Fruit fly (Drosophila melanogaster) whole organism: Measurements from ENCODE around the gene Atx-1.

Experiments used
- CG8478 ChIP-seq: fragments of >200 bp; optimal IDR thresholded peaks from 2 replicates; lab custom pipeline; 2018; ENCODE audit warnings: inconsistent platforms
- Dll ChIP-seq: fragments of >200 bp; optimal IDR thresholded peaks from 2 replicates; lab custom pipeline; 2017
- EcR ChIP-seq, 2 experiments: fragments of >200 bp; optimal IDR thresholded peaks; 2 replicates each; lab custom pipeline; 2017; ENCODE audit warnings: missing biosample characterization in 2 of 2, missing genetic modification characterization in 2 of 2, missing genetic modification reagents in 2 of 2
- pan ChIP-seq: fragments of >200 bp; optimal IDR thresholded peaks from 2 replicates; lab custom pipeline; 2017
- psq ChIP-seq: fragments of >200 bp; optimal IDR thresholded peaks from 2 replicates; lab custom pipeline; 2017
- usp ChIP-seq: fragments of >200 bp; optimal IDR thresholded peaks from 2 replicates; lab custom pipeline; 2017; ENCODE audit warnings: missing biosample characterization, missing genetic modification characterization, mixed read lengths

Gene Atx-1

DNA sequence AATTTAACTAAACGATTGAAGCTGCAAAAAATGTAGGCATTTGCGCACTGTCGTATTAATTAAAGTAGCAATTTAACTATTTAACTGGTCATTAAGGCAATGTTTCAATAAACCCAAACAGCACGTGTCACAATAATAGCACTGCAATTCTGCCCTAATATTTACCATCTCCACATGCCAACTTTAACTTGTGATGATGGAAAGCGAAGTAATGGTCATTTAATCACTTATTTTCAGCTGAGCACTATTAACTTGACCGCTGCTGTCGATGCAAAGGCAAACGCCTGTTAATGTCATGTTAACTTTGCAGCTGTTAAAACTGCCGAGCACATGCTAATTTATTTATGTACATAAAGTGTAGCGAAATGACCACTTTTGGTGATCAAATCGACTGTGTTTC, 28.8 kb upstream of the Atx-1 start:
- TF ChIP-seq EcR (GFP tag; optimal IDR thresholded peaks at IDR 0.05; lab: Kevin White, UChicago) = no peak
- TF ChIP-seq Dll (lab: Kevin White, UChicago) = no peak
- TF ChIP-seq usp (GFP tag; lab: Kevin White, UChicago) = no peak
- TF ChIP-seq CG8478 (lab: Kevin White, UChicago) = no peak
- TF ChIP-seq psq = no peak
- TF ChIP-seq pan = no peak

DNA sequence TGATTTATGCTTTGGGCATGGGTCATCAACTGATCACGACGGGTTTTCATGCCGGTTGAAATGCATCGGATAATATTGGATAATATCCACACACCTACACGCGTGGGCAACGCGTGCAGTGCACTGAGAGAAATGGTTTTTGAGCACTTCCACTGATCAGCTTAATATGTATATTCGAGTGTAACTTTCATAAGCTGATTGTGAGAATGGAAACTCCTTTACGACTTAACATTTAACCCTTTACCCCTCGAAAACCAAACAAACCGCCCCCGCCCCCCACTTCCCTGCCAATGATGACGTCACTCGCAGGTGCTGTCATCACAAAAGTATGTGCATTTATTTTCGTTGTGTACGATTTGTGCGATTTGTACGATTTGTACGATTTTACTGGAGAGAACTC, 28.2 kb upstream of the Atx-1 start:
- TF ChIP-seq usp (GFP tag; lab: Kevin White, UChicago) (no peak), EcR (GFP tag; optimal IDR thresholded peaks at IDR 0.05; lab: Kevin White, UChicago) (no peak), CG8478 (lab: Kevin White, UChicago) (no peak), psq (no peak), Dll (lab: Kevin White, UChicago) (no peak), pan (no peak)

DNA sequence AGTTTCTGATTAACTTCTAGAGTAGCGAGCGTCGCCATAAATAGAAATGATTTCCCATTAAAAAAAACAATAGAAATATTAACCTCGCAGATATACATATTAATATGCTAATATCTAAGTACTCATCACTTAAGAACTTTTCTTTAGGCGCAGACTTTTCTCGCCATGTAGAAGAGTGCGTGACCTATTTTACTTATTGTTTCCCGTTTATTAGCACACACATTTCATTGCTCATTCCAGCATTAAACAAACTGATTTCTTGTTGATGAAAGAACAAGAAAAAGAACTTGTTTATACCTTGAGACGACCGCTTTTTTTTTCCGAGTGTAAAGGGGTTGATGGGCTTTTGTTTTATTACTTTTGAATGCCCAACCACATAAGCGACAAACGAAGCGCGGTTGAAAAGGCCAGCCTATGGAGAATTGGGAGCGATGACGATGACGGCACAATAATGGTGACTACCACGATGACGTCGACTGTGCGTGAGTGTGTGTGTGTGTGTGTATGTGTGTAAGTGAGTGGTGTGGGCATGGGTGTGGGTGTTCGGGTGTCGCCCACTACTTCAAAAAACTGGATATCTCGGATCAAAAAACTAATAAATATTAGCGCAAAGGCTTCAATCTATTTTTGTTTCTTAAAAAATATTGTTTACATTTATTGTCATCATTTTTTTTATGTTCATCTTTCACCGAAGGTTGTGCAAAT, 26.9 kb upstream of the Atx-1 start:
- TF ChIP-seq psq (no peak), EcR (GFP tag; optimal IDR thresholded peaks at IDR 0.05; lab: Kevin White, UChicago) (no peak), pan (no peak), Dll (lab: Kevin White, UChicago) (no peak), usp (GFP tag; lab: Kevin White, UChicago) (no peak), CG8478 (lab: Kevin White, UChicago) (no peak)

DNA sequence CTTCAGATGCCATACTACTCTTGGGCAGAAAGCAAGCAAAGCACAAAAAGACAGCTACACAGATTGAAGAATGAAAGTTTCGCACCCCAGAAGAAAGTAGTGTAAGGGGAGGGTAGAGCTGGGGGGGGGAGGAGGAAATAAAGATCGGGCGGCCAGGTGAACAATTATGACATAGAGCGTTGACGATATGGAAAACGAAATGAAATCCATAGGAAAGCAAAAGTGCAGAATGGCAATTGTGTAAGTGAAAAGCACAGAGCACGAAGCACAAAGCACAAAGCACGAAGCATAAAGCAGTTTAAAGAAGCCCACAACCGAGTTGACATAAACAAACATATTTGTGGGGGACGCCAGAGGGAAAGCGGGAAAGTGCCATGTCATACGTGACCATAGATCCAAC, 26.0 kb upstream of the Atx-1 start:
- TF ChIP-seq usp (GFP tag; lab: Kevin White, UChicago) = no peak

DNA sequence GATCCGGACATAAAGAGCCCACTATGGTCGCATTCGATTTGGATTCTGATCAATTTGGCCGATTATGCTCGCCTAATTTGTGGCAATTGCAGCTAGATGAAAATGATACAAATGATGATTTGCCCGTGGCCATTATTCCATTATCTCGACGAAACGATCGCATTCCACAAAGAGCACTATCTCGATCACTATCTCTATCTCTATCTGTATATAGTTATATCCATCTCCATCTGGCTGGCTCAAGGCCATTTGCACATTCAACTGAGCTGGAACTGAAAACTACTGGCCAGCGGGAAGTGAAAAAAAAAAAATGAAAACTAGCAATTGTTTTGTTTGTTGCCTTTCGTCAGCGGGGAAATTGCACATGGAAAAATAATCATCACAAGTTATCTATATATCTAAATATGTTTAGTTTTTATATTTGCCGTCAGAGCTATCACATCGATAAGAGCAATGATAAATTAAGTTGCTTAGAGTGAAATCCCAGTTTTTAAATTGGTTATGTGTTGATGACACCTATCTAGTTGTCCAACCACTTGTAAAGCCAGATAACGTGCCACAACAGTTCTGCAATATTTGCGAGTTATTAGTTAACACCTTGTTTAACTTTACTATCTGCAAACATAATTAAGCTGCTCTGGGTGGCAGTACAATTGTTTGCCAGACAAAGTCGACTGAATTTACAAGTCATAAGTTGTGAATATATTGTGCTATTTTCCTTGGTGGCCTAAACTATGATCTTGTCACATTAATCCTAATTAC, 23.6 kb upstream of the Atx-1 start:
- TF ChIP-seq usp (GFP tag; lab: Kevin White, UChicago) = no peak
- no peak for TF ChIP-seq pan
- no peak for TF ChIP-seq EcR (GFP tag; optimal IDR thresholded peaks at IDR 0.05; lab: Kevin White, UChicago)
- TF ChIP-seq CG8478 (lab: Kevin White, UChicago) = no peak
- TF ChIP-seq psq = no peak
- TF ChIP-seq Dll (lab: Kevin White, UChicago) = no peak

DNA sequence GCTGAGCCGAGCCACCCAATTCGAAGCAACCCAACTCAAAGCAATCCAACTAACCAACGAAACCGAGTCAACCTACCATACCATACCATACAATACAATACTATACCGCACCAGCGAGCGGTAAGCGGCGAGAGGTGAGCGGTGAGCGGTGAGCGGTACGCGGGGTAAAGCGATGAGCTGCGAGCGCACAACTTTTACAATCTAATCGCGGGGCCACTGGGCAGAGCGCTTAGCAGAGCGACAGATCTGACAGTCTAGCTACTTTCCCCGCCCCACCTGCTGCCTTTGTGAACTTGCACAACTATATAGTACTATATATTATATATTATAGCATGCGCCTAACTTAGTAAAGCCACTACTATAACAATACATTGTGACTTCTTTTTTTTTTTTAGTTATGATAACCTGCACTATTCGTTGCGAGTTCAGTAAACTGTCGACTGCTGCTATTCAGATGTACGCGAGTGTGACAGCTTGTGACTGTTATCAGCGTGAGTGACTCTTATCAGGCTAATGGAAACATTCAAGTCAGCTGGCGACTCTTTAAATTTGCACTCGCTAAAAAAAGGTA, 22.2 kb upstream of the Atx-1 start:
- TF ChIP-seq pan (no peak), Dll (lab: Kevin White, UChicago) (no peak), usp (GFP tag; lab: Kevin White, UChicago) (no peak), CG8478 (lab: Kevin White, UChicago) (no peak), psq (no peak), EcR (GFP tag; optimal IDR thresholded peaks at IDR 0.05; lab: Kevin White, UChicago) (no peak)

DNA sequence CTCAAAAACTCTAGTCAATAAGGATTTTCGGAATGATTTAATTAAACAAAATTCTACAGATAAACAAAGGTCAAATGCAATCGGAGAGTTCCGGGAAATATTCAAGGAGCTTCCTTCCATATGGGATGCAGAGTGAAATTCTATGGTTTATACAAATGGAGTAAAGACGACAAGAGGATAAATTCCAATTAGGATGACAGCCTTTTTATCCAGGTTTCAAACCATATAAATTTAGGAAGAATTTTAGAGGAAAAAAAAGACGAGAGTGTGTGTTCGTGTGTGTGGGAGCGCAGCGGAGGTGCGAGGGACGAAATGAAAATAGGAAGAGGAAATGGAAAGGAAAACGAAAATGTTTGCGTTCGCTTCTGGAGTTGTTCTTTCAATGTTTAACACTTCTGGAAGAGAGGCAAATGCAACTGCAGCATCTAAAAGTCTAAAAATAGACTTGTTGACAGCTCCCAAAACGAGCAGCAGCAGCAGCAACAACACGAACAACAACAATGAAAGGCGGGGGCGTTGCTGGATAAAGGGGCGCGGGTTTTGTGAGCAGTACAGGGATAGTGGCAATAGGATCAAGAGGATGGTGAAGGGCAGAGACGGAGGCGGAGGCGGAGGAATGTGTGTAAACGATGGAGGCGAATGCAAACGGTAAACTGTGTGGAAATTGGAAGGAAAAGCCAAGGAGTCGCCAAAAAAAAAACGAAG, 20.5 kb upstream of the Atx-1 start:
- TF ChIP-seq EcR (GFP tag; optimal IDR thresholded peaks at IDR 0.05; lab: Kevin White, UChicago) = no peak
- TF ChIP-seq psq = no peak
- no peak for TF ChIP-seq pan
- no peak for TF ChIP-seq Dll (lab: Kevin White, UChicago)
- TF ChIP-seq CG8478 (lab: Kevin White, UChicago) = no peak
- no peak for TF ChIP-seq usp (GFP tag; lab: Kevin White, UChicago)

DNA sequence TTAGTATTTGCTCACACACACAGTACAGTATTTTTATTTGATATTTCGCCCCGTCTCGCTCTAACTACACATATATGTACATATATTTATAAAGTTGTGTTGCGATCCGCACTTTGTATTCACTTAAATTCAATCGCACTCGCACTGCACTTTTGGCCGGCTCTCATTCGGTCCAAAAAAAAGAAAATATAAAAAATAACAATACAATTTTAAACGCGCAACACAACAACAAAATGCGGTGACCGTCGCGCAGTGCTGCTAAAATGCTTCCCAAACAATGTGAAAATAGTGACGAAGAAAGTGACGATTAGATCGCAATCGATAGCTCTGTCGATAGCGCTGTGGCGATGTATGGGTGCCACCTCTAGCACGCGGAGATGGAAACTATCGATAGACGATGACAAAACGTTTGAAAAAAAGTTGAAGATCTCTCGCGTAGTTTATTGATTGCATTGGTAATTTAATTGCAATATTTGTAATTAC, 19.7 kb upstream of the Atx-1 start, which contains the start of the genes C3G and pod1:
Gene C3G (minus strand): TSS at position 282 of the 483 bp plus-strand sequence.
Gene pod1 (plus strand): TSS at position 373 of the 483 bp plus-strand sequence.
- no peak for TF ChIP-seq Dll (lab: Kevin White, UChicago)
- no peak for TF ChIP-seq pan
- TF ChIP-seq psq = no peak
- no peak for TF ChIP-seq CG8478 (lab: Kevin White, UChicago)
- no peak for TF ChIP-seq usp (GFP tag; lab: Kevin White, UChicago)
- TF ChIP-seq EcR (GFP tag; optimal IDR thresholded peaks at IDR 0.05; lab: Kevin White, UChicago) = no peak

DNA sequence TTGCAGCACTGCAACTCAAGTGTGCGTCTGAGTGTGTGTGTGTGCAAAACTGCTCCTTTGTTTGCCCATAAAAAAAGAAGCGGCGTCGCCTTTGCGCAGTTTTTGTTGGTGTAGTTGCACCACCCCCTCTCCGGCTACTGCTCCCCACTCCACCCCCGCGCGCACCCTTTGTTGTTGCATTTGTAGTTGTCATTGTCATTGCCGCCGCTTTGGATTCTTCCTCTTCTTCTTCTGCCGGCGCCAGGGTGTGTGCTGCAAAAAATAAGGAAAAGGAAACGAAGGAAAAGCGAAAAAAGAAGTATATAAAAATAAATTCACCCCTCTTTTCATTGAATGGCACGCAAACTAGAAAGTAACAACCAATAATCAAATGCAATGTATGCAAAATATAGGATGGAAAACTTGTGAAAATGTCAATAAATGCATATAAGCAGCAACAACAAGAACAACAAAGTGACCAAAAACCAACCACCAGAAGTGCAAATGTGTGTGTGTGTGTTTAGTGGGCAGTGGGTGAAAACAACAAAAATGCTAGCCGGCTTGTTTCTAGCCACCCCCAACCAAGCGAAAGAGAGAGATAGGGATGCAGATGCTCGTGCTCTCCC, 19.0 kb upstream of the Atx-1 start:
- TF ChIP-seq CG8478 (lab: Kevin White, UChicago) (no peak), Dll (lab: Kevin White, UChicago) (no peak), EcR (GFP tag; optimal IDR thresholded peaks at IDR 0.05; lab: Kevin White, UChicago) (no peak), usp (GFP tag; lab: Kevin White, UChicago) (no peak), pan (no peak), psq (no peak)

DNA sequence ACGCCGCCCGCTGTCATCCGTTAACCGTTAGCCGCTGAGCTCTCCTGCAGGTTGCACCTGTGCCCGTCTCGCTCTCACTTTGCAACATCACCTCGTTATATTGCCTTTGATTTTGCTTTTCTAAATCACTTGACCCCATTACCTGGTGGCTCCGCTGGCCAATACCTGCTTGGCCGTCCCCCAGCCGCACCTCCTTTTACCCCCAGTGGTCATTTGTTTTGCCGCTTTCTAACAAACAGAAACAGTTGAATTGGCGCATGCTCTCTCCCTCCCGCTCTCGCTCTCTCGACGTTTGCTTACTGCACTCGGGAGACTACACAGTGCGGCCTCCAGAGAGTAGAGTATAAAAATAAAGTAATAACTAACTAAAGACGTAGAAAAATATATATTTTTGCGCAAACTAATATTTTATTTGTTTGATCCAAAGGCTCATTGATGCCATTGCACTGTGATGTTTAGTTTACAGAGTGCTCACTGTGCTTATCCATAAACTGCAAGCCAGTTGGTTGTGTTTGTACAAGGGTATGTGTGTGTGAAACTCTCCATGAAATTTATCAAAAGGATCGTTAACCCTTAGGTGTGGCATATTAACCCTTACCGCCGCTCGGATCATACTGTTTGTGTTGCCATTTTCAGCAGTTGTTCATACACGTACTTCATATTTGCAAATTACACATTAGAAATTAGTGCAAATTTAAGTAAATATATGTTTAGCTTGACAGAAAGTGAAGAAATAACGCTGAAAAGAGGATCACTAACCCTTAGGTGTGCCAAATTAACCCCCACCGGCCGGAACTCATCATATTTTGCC, 18.3 kb upstream of the Atx-1 start:
- no peak for TF ChIP-seq EcR (GFP tag; optimal IDR thresholded peaks at IDR 0.05; lab: Kevin White, UChicago)
- no peak for TF ChIP-seq CG8478 (lab: Kevin White, UChicago)
- peak; percentile 81 for TF ChIP-seq Dll (lab: Kevin White, UChicago)
- no peak for TF ChIP-seq psq
